Worm (Caenorhabditis elegans) whole organism, L4 larva: ENCODE data around the gene ZK418.5.

Experiments used
- R02D3.7 ChIP-seq: fragments of 150-350 bp; sonication (generic microtip); optimal IDR thresholded peaks from 3 replicates; lab custom pipeline; 2014; ENCODE audit warnings: missing biosample characterization, missing genetic modification characterization
- dpl-1 ChIP-seq: fragments of 150-350 bp; optimal IDR thresholded peaks from 2 replicates; lab custom pipeline; 2014; ENCODE audit warnings: missing biosample characterization, missing genetic modification reagents, missing genetic modification characterization
- fkh-10 ChIP-seq: fragments of 150-350 bp; optimal IDR thresholded peaks from 2 replicates; lab custom pipeline; 2014; ENCODE audit warnings: missing biosample characterization, missing genetic modification reagents, missing genetic modification characterization
- jun-1 ChIP-seq: fragments of 150-350 bp; optimal IDR thresholded peaks from 2 replicates; lab custom pipeline; 2014; ENCODE audit warnings: missing biosample characterization, missing genetic modification reagents, missing genetic modification characterization
- lin-39 ChIP-seq: fragments of 150-350 bp; optimal IDR thresholded peaks from 2 replicates; lab custom pipeline; 2014; ENCODE audit warnings: missing biosample characterization, missing genetic modification reagents, missing genetic modification characterization
- lir-3 ChIP-seq: sonication (generic microtip); optimal IDR thresholded peaks from 2 replicates; lab custom pipeline; 2016; ENCODE audit warnings: mild to moderate bottlenecking, missing genetic modification characterization, missing compliant biosample characterization
- unc-39 ChIP-seq: sonication (generic microtip); optimal IDR thresholded peaks from 2 replicates; lab custom pipeline; 2017; ENCODE audit warnings: missing biosample characterization, missing genetic modification characterization
- ztf-11 ChIP-seq: fragments of 150-350 bp; optimal IDR thresholded peaks from 2 replicates; lab custom pipeline; 2014; ENCODE audit warnings: missing biosample characterization, missing genetic modification characterization

DNA sequence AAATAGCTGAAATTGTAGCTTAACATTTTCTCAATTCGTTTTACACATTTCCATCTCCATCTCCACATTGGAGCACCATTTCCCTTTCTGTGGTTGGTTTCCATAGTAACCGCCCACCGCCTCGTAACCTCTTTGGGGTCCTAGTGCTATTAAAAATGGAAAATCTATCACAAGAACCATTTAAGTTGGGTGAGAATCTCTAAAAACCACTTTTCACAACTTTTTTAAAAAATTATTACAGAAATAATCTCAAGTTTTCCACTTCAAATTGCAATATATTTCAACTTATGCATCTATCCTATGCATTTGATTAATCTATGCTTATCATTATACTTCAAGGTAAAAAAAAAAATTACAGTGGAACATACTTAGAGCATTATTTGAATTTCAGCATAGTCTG lies 3.7 kb downstream of the ZK418.5 start, which contains the start of gene tmem-17:
- TF ChIP-seq jun-1 (tag; lab: Kevin White, UChicago) (no peak), lir-3 (tag; lab: Kevin White, UChicago) (no peak), R02D3.7 (tag; lab: Kevin White, UChicago) (no peak), ztf-11 (tag; lab: Kevin White, UChicago) (no peak), unc-39 (tag; lab: Kevin White, UChicago) (no peak), dpl-1 (GFP tag; lab: Kevin White, UChicago) (no peak), lin-39 (tag; lab: Kevin White, UChicago) (no peak), fkh-10 (GFP tag; lab: Kevin White, UChicago) (no peak)
